Worm (Caenorhabditis elegans) whole organism, L1 larva: ENCODE results near the gene C56G2.9.
A peak's percentile ranks its signal among the peaks of the same experiment; 100 is the strongest.

Experiments used
- C04F5.9 ChIP-seq: sonication (generic microtip); optimal IDR thresholded peaks from 2 replicates; lab custom pipeline; 2016; ENCODE audit warnings: missing genetic modification characterization, missing compliant biosample characterization
- F16B12.6 ChIP-seq: fragments of 150-350 bp; optimal IDR thresholded peaks from 2 replicates; lab custom pipeline; 2014; ENCODE audit warnings: missing biosample characterization, missing genetic modification characterization
- alr-1 ChIP-seq: fragments of 200-800 bp; sonication (Bioruptor generic); optimal IDR thresholded peaks from 2 replicates; lab custom pipeline; 2018; ENCODE audit warnings: borderline replicate concordance, mild to moderate bottlenecking, missing genetic modification characterization, missing compliant biosample characterization
- aly-2 ChIP-seq: fragments of 150-350 bp; optimal IDR thresholded peaks from 2 replicates; lab custom pipeline; 2014; ENCODE audit warnings: missing biosample characterization, missing genetic modification characterization
- ama-1 ChIP-seq: fragments of 150-350 bp; optimal IDR thresholded peaks from 2 replicates; lab custom pipeline; 2014
- blmp-1 ChIP-seq: fragments of 150-350 bp; optimal IDR thresholded peaks from 2 replicates; lab custom pipeline; 2014; ENCODE audit warnings: missing biosample characterization, missing genetic modification characterization
- ceh-82 ChIP-seq, 3 experiments: fragments of 150-350 bp in 1 of 3; sonication (generic microtip) in 2 of 3; optimal IDR thresholded peaks; 2 replicates each; lab custom pipeline; 2014 to 2017; ENCODE audit warnings: missing biosample characterization in 3 of 3, missing genetic modification characterization in 3 of 3
- ces-1 ChIP-seq: fragments of 150-350 bp; optimal IDR thresholded peaks from 2 replicates; lab custom pipeline; 2014; ENCODE audit warnings: missing biosample characterization, missing genetic modification reagents, missing genetic modification characterization
- dsc-1 ChIP-seq: sonication (generic microtip); optimal IDR thresholded peaks from 2 replicates; lab custom pipeline; 2016; ENCODE audit warnings: mild to moderate bottlenecking, missing genetic modification characterization, missing compliant biosample characterization
- efl-1 ChIP-seq, 4 experiments: fragments of 150-350 bp; optimal IDR thresholded peaks in 3 of 4; peaks in 1 of 4; 1 replicate in 1 of 4; 2 replicates in 3 of 4; lab custom pipeline; 2014; ENCODE audit warnings: missing biosample characterization in 2 of 4, missing genetic modification characterization in 2 of 4, missing genetic modification reagents in 2 of 4
- egl-13 ChIP-seq: sonication (generic microtip); optimal IDR thresholded peaks from 2 replicates; lab custom pipeline; 2016; ENCODE audit warnings: missing genotype, missing genetic modification reagents, missing genetic modification characterization, missing compliant biosample characterization
- fkh-10 ChIP-seq: sonication (generic microtip); optimal IDR thresholded peaks from 2 replicates; lab custom pipeline; 2017; ENCODE audit warnings: missing biosample characterization, missing genetic modification reagents, missing genetic modification characterization
- fkh-4 ChIP-seq: sonication (generic microtip); optimal IDR thresholded peaks from 2 replicates; lab custom pipeline; 2016; ENCODE audit warnings: missing compliant biosample characterization, missing genetic modification characterization, borderline replicate concordance
- fkh-8 ChIP-seq: sonication (generic microtip); optimal IDR thresholded peaks from 2 replicates; lab custom pipeline; 2016; ENCODE audit warnings: mild to moderate bottlenecking, missing genetic modification characterization, missing compliant biosample characterization
- grh-1 ChIP-seq: fragments of 200-800 bp; sonication (Bioruptor generic); IDR thresholded peaks from 2 replicates; pipeline ENCODE4 v1.3.6; 2022; ENCODE audit warnings: missing genetic modification reagents, missing genetic modification characterization, missing compliant biosample characterization
- hlh-4 ChIP-seq: sonication (generic microtip); optimal IDR thresholded peaks from 2 replicates; lab custom pipeline; 2016; ENCODE audit warnings: mild to moderate bottlenecking, missing genetic modification characterization, missing compliant biosample characterization
- hpl-2 ChIP-seq: fragments of 150-350 bp; optimal IDR thresholded peaks from 2 replicates; lab custom pipeline; 2014; ENCODE audit warnings: missing biosample characterization, missing genetic modification reagents, missing genetic modification characterization
- jun-1 ChIP-seq: fragments of 150-350 bp; optimal IDR thresholded peaks from 2 replicates; lab custom pipeline; 2014; ENCODE audit warnings: missing biosample characterization, missing genetic modification reagents, missing genetic modification characterization
- lin-14 ChIP-seq: fragments of 200-800 bp; sonication (Bioruptor generic); optimal IDR thresholded peaks from 2 replicates; lab custom pipeline; 2018; ENCODE audit warnings: mild to moderate bottlenecking, missing genetic modification characterization, moderate library complexity, missing compliant biosample characterization
- lin-35 ChIP-seq, 2 experiments: fragments of 150-350 bp; optimal IDR thresholded peaks; 2 replicates each; lab custom pipeline; 2014; ENCODE audit warnings: missing biosample characterization in 2 of 2, missing genetic modification characterization in 2 of 2, missing genetic modification reagents in 2 of 2
- lin-39 ChIP-seq: fragments of 150-350 bp; optimal IDR thresholded peaks from 2 replicates; lab custom pipeline; 2014; ENCODE audit warnings: missing biosample characterization, missing genetic modification reagents, missing genetic modification characterization
- lir-3 ChIP-seq: sonication (generic microtip); optimal IDR thresholded peaks from 2 replicates; lab custom pipeline; 2016; ENCODE audit warnings: mild to moderate bottlenecking, missing genetic modification characterization, moderate library complexity, missing compliant biosample characterization; ENCODE audit not compliant: poor library complexity
- lsy-2 ChIP-seq, 2 experiments: fragments of 150-350 bp; optimal IDR thresholded peaks; 2 replicates each; lab custom pipeline; 2014; ENCODE audit warnings: missing biosample characterization in 2 of 2, missing genetic modification characterization in 2 of 2
- mep-1 ChIP-seq: fragments of 150-350 bp; optimal IDR thresholded peaks from 2 replicates; lab custom pipeline; 2014; ENCODE audit warnings: missing biosample characterization, missing genetic modification characterization
- nhr-12 ChIP-seq: sonication (generic microtip); optimal IDR thresholded peaks from 2 replicates; lab custom pipeline; 2017; ENCODE audit warnings: missing biosample characterization, missing genetic modification characterization
- nhr-19 ChIP-seq: fragments of 200-800 bp; sonication (Bioruptor generic); conservative IDR thresholded peaks from 2 replicates; pipeline ENCODE4 v1.3.6; 2022; ENCODE audit warnings: missing genetic modification characterization, missing compliant biosample characterization
- nhr-28 ChIP-seq: fragments of 150-350 bp; optimal IDR thresholded peaks from 2 replicates; lab custom pipeline; 2014; ENCODE audit warnings: missing biosample characterization, missing genetic modification characterization
- nhr-47 ChIP-seq: sonication (generic microtip); optimal IDR thresholded peaks from 2 replicates; lab custom pipeline; 2016; ENCODE audit warnings: mild to moderate bottlenecking, missing genetic modification characterization, moderate library complexity, missing compliant biosample characterization
- nhr-71 ChIP-seq: sonication (generic microtip); optimal IDR thresholded peaks from 2 replicates; lab custom pipeline; 2016; ENCODE audit warnings: mild to moderate bottlenecking, missing genetic modification characterization, moderate library complexity, missing compliant biosample characterization
- nhr-76 ChIP-seq: sonication (generic microtip); optimal IDR thresholded peaks from 2 replicates; lab custom pipeline; 2017; ENCODE audit warnings: missing biosample characterization, missing genetic modification characterization
- nhr-77 ChIP-seq: fragments of 150-350 bp; optimal IDR thresholded peaks from 2 replicates; lab custom pipeline; 2014; ENCODE audit warnings: missing biosample characterization, missing genetic modification characterization
- nhr-85 ChIP-seq: sonication (generic microtip); peaks from one replicate; lab custom pipeline; 2016; ENCODE audit warnings: missing genetic modification characterization, inconsistent platforms, missing compliant biosample characterization
- nhr-90 ChIP-seq: sonication (generic microtip); optimal IDR thresholded peaks from 2 replicates; lab custom pipeline; 2016; ENCODE audit warnings: mild to moderate bottlenecking, missing genetic modification characterization, missing compliant biosample characterization; ENCODE audit not compliant: poor library complexity
- pax-3 ChIP-seq: fragments of 200-800 bp; sonication (Bioruptor generic); optimal IDR thresholded peaks from 2 replicates; lab custom pipeline; 2018; ENCODE audit warnings: mild to moderate bottlenecking, missing genetic modification characterization, moderate library complexity, missing compliant biosample characterization
- rnt-1 ChIP-seq: sonication (generic microtip); optimal IDR thresholded peaks from 2 replicates; lab custom pipeline; 2016; ENCODE audit warnings: mild to moderate bottlenecking, missing genetic modification characterization, moderate library complexity, missing compliant biosample characterization
- snu-23 ChIP-seq: sonication (generic microtip); optimal IDR thresholded peaks from 2 replicates; lab custom pipeline; 2016; ENCODE audit warnings: missing genetic modification characterization, missing compliant biosample characterization
- swsn-7 ChIP-seq: sonication (generic microtip); optimal IDR thresholded peaks from 2 replicates; lab custom pipeline; 2016; ENCODE audit warnings: missing genetic modification characterization, missing compliant biosample characterization
- tbx-2 ChIP-seq: sonication (generic microtip); optimal IDR thresholded peaks from 2 replicates; lab custom pipeline; 2016; ENCODE audit warnings: missing genetic modification characterization, missing compliant biosample characterization
- unc-130 ChIP-seq: fragments of 150-350 bp; optimal IDR thresholded peaks from 2 replicates; lab custom pipeline; 2017; ENCODE audit warnings: missing biosample characterization, missing genetic modification characterization, inconsistent platforms
- unc-30 ChIP-seq: sonication (generic microtip); optimal IDR thresholded peaks from 2 replicates; lab custom pipeline; 2017; ENCODE audit warnings: missing biosample characterization, missing genetic modification characterization
- unc-62 ChIP-seq: fragments of 150-350 bp; optimal IDR thresholded peaks from 2 replicates; lab custom pipeline; 2014; ENCODE audit warnings: missing biosample characterization, missing genetic modification reagents, missing genetic modification characterization
- unc-86 ChIP-seq: sonication (generic microtip); optimal IDR thresholded peaks from 2 replicates; lab custom pipeline; 2016; ENCODE audit warnings: missing genetic modification characterization, missing compliant biosample characterization
- unc-98 ChIP-seq: fragments of 200-800 bp; sonication (Bioruptor generic); IDR thresholded peaks from 2 replicates; pipeline ENCODE4 v1.3.6; 2022; ENCODE audit warnings: missing genetic modification characterization, missing compliant biosample characterization
- vab-15 ChIP-seq: sonication (generic microtip); optimal IDR thresholded peaks from 2 replicates; lab custom pipeline; 2017; ENCODE audit warnings: missing genotype, mild to moderate bottlenecking, missing genetic modification characterization, missing compliant biosample characterization
- ztf-4 ChIP-seq: fragments of 150-350 bp; optimal IDR thresholded peaks from 2 replicates; lab custom pipeline; 2014; ENCODE audit warnings: missing biosample characterization, missing genetic modification characterization

Gene C56G2.9

ce11 chrIII:6356007-6356406 is 12.9 kb upstream of the C56G2.9 start:
- TF ChIP-seq rnt-1 (tag; lab: Kevin White, UChicago), result peak; percentile 2
- no peak for TF ChIP-seq aly-2 (tag; lab: Kevin White, UChicago)
- TF ChIP-seq nhr-85 (tag; lab: Kevin White, UChicago), result peak; percentile 68
- TF ChIP-seq lin-14 (GFP tag; lab: Kevin White, UChicago), result peak; percentile 28
- TF ChIP-seq lin-39 (tag; lab: Kevin White, UChicago), result no peak
- no peak for TF ChIP-seq vab-15 (tag; lab: Kevin White, UChicago)
- no peak for TF ChIP-seq jun-1
- TF ChIP-seq lin-35 (GFP tag; optimal IDR thresholded peaks at IDR 0.05; lab: Kevin White, UChicago), result peak in 1 of 2 experiments; percentile 54
- TF ChIP-seq blmp-1 (tag; lab: Kevin White, UChicago), result peak; percentile 2
- TF ChIP-seq nhr-71 (tag; lab: Kevin White, UChicago), result no peak
- no peak for TF ChIP-seq ztf-4 (tag; lab: Kevin White, UChicago)
- no peak for TF ChIP-seq fkh-10
- no peak for TF ChIP-seq F16B12.6 (tag; lab: Kevin White, UChicago)
- TF ChIP-seq grh-1, result no peak
- TF ChIP-seq snu-23 (GFP tag; lab: Kevin White, UChicago), result peak; percentile 44
- no peak for TF ChIP-seq efl-1 (optimal IDR thresholded peaks at IDR 0.05; lab: Kevin White, UChicago)
- peak in 1 of 2 experiments; percentile 88 for TF ChIP-seq efl-1 (GFP tag; optimal IDR thresholded peaks at IDR 0.05 in 1 of 2; lab: Kevin White, UChicago)
- no peak for TF ChIP-seq lsy-2 (tag; optimal IDR thresholded peaks at IDR 0.05; lab: Kevin White, UChicago)
- TF ChIP-seq unc-62, result no peak
- no peak for TF ChIP-seq hpl-2 (GFP tag; lab: Kevin White, UChicago)
- TF ChIP-seq alr-1 (tag; lab: Kevin White, UChicago), result no peak

- TF ChIP-seq unc-130 (tag; lab: Kevin White, UChicago) (no peak), nhr-77 (tag; lab: Kevin White, UChicago) (peak; percentile 8), nhr-85 (tag; lab: Kevin White, UChicago) (no peak), hlh-4 (no peak), fkh-4 (no peak), nhr-12 (tag; lab: Kevin White, UChicago) (no peak), ceh-82 (tag; optimal IDR thresholded peaks at IDR 0.05; lab: Kevin White, UChicago) (no peak), efl-1 (optimal IDR thresholded peaks at IDR 0.05; lab: Kevin White, UChicago) (no peak), efl-1 (GFP tag; optimal IDR thresholded peaks at IDR 0.05 in 1 of 2; lab: Kevin White, UChicago) (peak in 1 of 2 experiments; percentile 58), rnt-1 (tag; lab: Kevin White, UChicago) (peak; percentile 2), unc-98 (GFP tag; lab: Robert Waterston, UW) (no peak), ztf-4 (tag; lab: Kevin White, UChicago) (no peak), lin-35 (GFP tag; optimal IDR thresholded peaks at IDR 0.05; lab: Kevin White, UChicago) (no peak), alr-1 (tag; lab: Kevin White, UChicago) (no peak)
Measured at ce11 chrIII:6355359-6355758, 12.2 kb upstream of the C56G2.9 start.

- TF ChIP-seq nhr-90 (tag; lab: Kevin White, UChicago) (no peak), unc-30 (tag; lab: Kevin White, UChicago) (no peak), nhr-76 (tag; lab: Kevin White, UChicago) (no peak), pax-3 (tag; lab: Kevin White, UChicago) (peak; percentile 2), nhr-28 (tag; lab: Kevin White, UChicago) (no peak)
Measured at ce11 chrIII:6353084-6353483, 10.0 kb upstream of the C56G2.9 start, which contains the start of gene akap-1. Gene akap-1 (plus strand): TSS chrIII:6353384.

ce11 chrIII:6352459-6352858 is 9.3 kb upstream of the C56G2.9 start:
- TF ChIP-seq nhr-12 (tag; lab: Kevin White, UChicago) (no peak), unc-86 (peak; percentile 97), nhr-71 (tag; lab: Kevin White, UChicago) (peak; percentile 81), mep-1 (no peak), nhr-85 (tag; lab: Kevin White, UChicago) (no peak), egl-13 (tag; lab: Kevin White, UChicago) (peak; percentile 83), C04F5.9 (tag; lab: Kevin White, UChicago) (no peak), fkh-10 (peak; percentile 88), ama-1 (lab: Kevin White, UChicago) (peak; percentile 27), dsc-1 (tag; lab: Kevin White, UChicago) (peak; percentile 5), lir-3 (tag; lab: Kevin White, UChicago) (peak; percentile 15), fkh-8 (tag; lab: Kevin White, UChicago) (peak; percentile 64), tbx-2 (tag; lab: Kevin White, UChicago) (peak; percentile 54), swsn-7 (tag; lab: Kevin White, UChicago) (peak; percentile 54), lin-14 (GFP tag; lab: Kevin White, UChicago) (peak; percentile 85), nhr-19 (GFP tag; lab: Robert Waterston, UW) (peak; percentile 18; the same call in 1 of the 2 replicates), lsy-2 (tag; optimal IDR thresholded peaks at IDR 0.05; lab: Kevin White, UChicago) (peak; percentile 10 to 24), ztf-4 (tag; lab: Kevin White, UChicago) (peak; percentile 10), nhr-47 (tag; lab: Kevin White, UChicago) (peak; percentile 71), ces-1 (GFP tag; lab: Kevin White, UChicago) (peak; percentile 21), nhr-77 (tag; lab: Kevin White, UChicago) (no peak)
